Fruit fly (Drosophila melanogaster) S2 (cell line): ENCODE measurements around the gene CG5346.

ENCODE experiments used
- CG8478 ChIP-seq: fragments of >200 bp; optimal IDR thresholded peaks from 2 replicates; lab custom pipeline; 2018
- CTCF ChIP-seq, 2 experiments: fragments of >200 bp; optimal IDR thresholded peaks; 2 replicates each; lab custom pipeline; 2018

CG5346 gene

DNA sequence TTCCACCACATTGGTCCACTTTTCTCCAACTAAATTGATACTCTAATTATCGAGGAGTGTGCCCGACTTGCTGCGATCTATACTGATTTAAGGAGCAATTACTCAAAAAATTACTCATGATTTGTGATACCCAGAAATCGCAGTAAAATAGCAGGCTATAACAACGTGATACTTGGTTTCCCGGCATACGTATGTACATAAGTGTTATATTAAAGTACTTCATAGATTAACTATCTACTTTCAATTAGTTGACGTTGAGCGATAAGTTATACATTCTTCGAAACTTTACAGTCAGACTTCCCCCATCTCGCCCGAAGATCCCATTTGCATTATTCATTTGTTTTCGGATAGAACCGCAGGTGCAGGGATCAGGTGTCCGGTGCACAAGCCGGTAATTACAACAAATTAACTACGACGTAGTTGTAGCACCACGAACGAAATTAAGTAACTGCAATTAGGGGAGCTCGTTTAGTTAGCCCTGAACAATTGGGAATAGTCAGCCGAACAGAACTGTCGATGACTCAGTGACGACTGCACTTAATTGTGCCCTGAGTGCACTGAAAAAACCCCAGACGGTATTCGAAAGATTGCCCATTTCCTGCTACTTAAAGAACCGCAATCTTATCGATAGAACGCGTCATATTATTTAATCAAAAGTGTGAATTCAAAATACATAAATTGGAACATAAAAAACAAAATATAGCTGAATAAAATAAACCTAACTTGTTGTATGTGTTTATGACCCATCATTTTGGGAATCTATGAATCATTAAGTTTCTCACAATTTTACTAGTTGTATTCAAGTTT is 2.7 kb downstream of the CG5346 start:
- TF ChIP-seq CTCF (optimal IDR thresholded peaks at IDR 0.05; lab: Kevin White, UChicago) (no peak), CG8478 (lab: Kevin White, UChicago) (no peak)

DNA sequence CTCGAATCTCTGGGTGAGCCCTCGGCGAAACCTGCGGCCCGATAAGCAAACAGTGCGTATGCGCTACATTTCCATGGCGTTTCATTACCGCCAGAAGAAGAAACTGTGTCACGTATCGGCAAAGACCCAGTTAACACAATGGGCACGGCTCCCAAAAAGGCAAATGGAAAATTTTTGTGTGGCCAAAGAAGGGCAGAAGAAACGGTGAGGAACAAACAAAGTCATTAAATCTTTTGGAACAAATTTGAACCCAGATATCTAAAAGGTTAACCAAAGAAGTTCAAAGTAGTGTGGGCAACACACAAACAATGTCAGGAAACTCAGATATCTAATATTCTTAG is 3.4 kb downstream of the CG5346 start:
- TF ChIP-seq CTCF (optimal IDR thresholded peaks at IDR 0.05; lab: Kevin White, UChicago) (no peak), CG8478 (lab: Kevin White, UChicago) (no peak)

DNA sequence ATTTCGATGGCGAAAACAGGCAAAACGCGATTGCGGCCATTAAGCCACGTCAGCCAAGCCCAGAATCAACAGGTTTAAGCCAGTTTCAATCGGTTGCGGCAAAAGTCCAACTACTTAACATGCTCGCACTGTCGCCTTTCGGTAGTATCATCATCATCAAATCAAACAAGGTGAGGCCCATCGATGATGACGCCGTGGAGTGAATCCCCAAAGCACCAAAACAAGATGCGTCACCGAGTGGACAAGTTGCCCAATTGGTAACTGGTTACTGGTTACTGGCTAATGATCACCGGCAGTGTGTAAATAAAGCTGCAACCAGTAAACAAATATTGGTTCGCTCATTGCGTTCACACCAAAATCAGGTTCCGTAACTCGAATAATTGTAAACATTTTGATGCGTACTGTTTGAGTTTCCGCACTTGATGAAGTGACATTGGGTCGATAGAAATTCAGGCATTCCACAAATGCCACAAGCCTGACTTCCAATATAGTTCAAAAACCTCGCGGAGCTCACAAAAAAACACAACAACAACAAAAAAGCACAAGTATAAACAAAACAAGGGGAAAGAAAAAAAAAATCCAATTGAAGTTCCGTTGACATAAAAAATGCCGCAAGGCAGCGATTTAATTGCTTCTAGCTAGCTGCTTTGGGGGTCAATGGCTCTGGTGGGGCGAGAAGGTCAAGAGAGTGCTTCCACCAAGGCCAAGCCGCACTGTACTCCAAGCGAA is 4.0 kb downstream of the CG5346 start:
- TF ChIP-seq CTCF (optimal IDR thresholded peaks at IDR 0.05; lab: Kevin White, UChicago) (no peak), CG8478 (lab: Kevin White, UChicago) (no peak)

DNA sequence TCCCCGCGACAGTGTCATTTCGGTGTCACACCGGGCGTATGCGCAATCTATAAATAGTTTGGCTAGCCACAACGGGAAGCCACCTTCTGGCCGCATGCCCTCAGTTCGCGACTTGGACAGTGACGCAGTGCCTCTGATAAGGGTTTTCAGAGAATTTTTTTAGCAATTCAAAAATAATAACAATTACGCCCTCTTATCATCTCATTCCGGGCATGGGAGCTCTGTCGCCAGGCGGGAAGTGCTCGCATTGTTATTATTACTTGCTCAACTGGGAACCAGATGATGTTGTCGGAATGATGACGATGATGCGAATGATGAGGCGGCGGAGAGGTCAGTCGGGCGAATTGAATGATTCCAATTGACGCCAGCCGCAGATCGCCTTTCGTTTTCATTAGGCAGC is 5.6 kb downstream of the CG5346 start:
- TF ChIP-seq CG8478 (lab: Kevin White, UChicago) (no peak), CTCF (optimal IDR thresholded peaks at IDR 0.05; lab: Kevin White, UChicago) (no peak)

DNA sequence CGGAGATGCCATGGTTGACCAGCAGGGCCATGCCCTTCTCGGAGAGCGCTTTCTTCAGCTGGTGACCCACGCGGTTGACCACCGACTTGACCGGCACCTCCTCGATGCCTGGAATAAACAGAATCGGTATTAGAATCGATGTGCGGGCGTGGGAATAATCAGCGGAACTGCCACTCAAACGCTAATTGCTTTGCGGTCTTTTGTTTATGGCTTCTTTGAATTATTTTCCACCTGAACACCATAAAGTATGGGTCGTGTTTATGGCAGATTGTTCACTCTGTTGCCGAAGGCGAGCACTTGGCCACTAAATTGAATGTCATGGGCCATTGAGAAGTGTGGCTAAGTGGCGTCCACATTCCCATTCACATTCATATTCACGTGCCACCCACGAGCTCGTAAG is 6.4 kb downstream of the CG5346 start:
- TF ChIP-seq CTCF (optimal IDR thresholded peaks at IDR 0.05; lab: Kevin White, UChicago): no peak
- no peak for TF ChIP-seq CG8478 (lab: Kevin White, UChicago)

DNA sequence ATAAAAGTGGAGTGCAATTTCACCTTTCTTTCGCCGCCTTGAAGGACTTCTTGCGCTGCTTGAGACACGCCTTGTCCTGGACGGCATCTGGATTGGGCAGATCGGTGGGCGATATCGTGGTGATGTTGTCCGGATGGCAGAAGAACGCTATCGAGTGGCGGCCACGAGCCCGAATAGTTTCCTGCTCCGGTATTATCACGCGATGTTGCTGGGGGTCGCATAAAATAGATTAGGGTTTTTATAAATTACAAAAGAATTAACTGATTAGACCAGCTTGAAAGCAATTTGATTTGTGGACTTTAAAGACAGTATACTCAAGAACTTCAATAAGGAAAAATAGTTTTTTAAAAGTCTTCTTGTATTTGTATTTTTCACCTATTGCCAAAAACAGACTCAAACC is 8.0 kb downstream of the CG5346 start:
- TF ChIP-seq CG8478 (lab: Kevin White, UChicago) (no peak), CTCF (optimal IDR thresholded peaks at IDR 0.05; lab: Kevin White, UChicago) (no peak)

DNA sequence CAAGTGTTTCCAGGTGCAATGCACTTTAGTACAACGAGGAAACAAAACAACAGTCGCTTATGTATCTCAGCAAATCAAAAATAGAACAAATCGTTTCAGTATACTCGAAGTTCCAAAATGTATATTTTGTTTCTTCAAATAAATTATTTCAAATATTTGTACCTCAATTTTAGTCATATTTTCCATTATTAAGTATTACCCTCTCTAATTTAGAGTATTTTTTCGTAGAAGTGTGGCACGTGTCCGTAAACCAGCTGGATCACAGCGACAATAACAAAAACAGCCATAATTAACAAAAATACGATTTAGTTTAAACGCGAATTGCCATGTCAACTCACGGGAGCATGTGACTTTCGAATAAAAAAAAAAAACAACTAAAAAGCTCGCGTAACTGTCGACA is 9.7 kb downstream of the CG5346 start:
- TF ChIP-seq CG8478 (lab: Kevin White, UChicago) (no peak), CTCF (optimal IDR thresholded peaks at IDR 0.05; lab: Kevin White, UChicago) (no peak)

DNA sequence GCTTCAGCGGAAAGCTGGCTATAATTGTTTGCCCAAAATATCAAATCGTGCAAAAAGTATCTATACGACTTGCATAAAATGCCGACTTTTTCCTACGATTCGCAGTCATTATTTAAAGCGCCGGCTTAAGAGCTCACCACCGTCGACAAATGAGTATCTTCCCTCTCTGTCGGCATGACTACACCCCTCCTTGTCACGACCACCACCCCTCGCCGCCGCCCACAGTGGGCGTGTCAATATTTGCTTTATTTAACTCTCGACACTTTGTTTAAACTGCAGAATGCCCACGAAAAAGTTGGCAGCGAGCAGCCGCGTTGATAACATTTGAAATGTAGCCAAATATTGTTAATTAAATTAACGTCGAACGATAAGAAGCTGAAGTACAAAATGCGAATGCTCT is 10.2 kb downstream of the CG5346 start:
- TF ChIP-seq CG8478 (lab: Kevin White, UChicago) (no peak), CTCF (optimal IDR thresholded peaks at IDR 0.05; lab: Kevin White, UChicago) (no peak)

DNA sequence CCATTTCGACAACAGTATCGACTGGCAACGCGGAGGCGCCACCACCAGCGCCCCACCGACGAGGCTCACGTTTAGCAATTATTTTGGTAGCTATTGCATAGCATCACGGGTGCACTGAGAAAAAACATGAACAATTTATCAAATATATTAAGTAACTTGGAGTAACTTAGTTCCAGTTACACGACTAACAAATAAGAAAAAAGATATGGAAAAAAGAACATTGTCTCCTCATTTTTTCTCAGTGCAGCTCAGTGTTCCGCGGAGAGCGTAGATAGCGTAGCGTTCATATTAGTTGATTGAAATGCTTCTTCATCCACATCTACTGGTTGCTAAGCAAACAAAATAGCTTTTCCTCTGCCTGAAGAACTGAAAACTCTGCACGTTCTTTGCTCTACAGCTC is 13.1 kb downstream of the CG5346 start:
- TF ChIP-seq CG8478 (lab: Kevin White, UChicago): no peak
- no peak for TF ChIP-seq CTCF (optimal IDR thresholded peaks at IDR 0.05; lab: Kevin White, UChicago)

DNA sequence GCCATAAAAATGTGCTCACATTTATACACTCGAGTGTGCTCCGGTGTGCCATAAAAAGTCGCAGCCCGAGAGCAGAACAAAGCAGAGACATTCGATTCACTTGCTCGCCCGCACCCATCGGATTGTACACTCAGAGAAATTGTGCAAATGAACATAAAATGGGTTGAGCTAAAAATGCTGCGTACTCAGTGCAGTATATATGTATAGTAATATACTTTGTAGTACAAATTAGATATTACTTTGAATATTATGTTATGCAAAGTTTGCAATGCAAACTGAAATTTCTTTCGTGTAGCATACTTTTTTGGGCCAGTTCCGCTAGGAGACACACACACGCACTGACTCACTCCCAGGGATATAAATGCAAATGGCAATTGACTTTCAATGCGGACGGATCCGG is 24.8 kb downstream of the CG5346 start:
- TF ChIP-seq CG8478 (lab: Kevin White, UChicago) (no peak), CTCF (optimal IDR thresholded peaks at IDR 0.05; lab: Kevin White, UChicago) (no peak)

DNA sequence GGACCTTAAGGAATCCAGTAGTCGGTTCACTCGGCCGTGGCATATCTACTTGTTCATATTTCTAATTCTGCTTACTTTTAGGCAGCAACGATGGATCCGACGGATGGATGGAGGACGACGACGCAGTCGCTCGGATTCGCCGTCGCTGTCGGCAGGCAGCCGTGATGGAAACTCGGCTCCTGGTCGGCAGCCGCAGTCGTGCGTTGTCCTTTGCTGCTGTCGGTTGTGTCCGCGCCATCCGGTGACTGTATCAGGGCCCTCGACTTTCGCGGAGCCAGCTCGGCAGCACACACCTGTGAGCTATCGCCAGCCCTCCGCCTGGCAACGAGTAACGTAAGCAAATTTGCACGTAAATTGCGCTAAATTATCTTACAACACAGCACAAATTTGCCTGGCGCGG is 31.4 kb downstream of the CG5346 start, which contains the start of gene Octbeta1R:
Gene Octbeta1R (plus strand): TSS at position 191 of the 400 bp plus-strand sequence.
- TF ChIP-seq CTCF (optimal IDR thresholded peaks at IDR 0.05; lab: Kevin White, UChicago) (no peak), CG8478 (lab: Kevin White, UChicago) (no peak)

DNA sequence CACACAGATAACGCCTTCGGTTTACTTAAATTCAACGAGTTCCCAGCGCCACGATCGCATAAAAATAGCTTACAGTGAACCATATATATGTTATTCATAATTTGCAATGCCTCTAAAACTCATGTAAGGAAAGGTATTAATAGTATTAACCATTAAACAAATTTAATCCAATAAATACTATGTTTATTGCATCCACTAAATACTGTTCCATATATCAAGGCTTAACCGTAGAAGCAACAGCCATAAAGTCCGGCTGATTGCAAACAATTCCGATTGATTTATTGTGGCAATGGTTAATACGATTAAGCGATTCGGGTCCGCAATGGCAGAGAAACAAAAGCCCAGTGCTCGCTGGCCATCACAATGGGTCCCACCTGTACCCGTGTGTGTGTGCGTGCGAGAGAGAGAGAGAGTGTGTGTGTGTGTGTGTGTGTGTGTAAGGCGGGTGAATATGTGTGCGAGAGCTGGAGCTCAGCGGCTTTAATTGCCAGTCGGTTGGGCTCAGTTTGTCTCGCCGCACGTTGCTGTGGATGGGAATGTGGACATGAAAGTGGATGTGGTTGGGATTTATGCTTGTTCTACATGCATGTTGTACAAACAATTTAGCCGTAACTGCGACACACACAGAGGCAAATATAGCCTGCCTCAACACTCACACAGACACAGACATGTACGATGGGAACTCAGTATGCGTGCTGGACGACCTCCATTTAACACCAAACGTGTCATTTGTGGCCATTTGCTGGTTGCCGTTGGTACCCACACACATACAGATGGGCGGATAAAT is 33.7 kb downstream of the CG5346 start:
- TF ChIP-seq CG8478 (lab: Kevin White, UChicago): no peak
- TF ChIP-seq CTCF (optimal IDR thresholded peaks at IDR 0.05; lab: Kevin White, UChicago): no peak

DNA sequence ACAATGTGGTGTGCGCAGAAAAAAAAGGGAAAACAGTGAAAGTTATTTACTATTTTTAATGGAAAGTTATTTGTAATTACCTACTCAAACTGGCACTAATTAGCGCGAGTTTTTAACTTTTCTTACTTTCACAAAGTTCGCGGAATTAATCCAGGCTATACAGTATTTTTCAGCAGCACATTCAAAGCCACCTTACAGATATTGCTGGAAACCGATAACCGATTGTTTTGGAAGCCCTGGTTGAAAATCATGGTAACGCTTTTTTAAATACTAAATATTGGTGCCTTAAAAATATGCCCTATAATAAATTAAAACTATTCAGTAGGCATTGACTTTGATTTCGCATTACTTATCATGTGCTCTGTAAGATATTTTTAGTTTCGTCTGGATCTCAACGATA is 35.7 kb downstream of the CG5346 start, which contains the start of gene tHMG2:
Gene tHMG2 (plus strand): TSS at position 187 of the 400 bp plus-strand sequence.
- TF ChIP-seq CTCF (optimal IDR thresholded peaks at IDR 0.05; lab: Kevin White, UChicago): no peak
- TF ChIP-seq CG8478 (lab: Kevin White, UChicago): no peak

DNA sequence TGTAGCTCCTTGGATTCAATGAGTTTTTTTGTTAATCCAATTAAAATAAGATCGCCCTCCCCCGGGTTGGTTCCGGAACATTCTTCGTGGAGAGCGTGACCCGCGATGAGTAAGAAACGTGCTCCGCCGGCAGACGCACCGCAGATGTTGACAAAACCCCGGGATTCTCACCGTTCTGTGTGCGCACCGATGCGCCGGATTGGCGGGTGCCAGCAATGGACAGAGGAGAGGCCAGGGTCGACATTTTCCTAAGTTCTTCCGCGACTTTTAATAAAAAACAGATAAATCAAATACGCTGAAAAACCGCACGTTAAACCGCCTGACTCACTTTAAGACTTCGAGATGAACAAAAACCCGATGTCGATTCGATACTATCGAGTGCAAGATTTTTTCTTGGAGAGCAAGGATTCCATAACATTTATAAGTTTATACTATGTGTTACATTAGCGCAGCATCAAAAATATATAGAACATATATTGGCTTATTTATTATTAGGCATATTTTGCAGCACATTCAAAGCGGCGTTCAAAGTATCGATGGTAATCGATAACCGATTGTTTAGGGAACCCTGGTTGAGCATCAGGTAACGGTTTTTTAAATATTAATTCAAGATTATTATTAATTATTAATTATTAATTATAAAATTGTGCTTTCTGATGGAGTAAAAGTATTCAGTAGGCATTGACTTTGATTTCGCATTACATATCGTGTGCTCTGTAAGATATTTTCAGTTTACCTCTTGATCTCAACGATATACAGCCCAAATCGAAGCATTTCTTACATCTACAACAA is 37.2 kb downstream of the CG5346 start, which contains the start of the genes CCT1 and tHMG1:
Gene CCT1 (minus strand): TSS at position 352 of the 792 bp plus-strand sequence.
Gene tHMG1 (plus strand): TSS at position 742 of the 792 bp plus-strand sequence.
- TF ChIP-seq CG8478 (lab: Kevin White, UChicago) (no peak), CTCF (optimal IDR thresholded peaks at IDR 0.05; lab: Kevin White, UChicago) (no peak)
